Fruit fly (Drosophila melanogaster) Kc167 (cell line): ENCODE results near the gene CG46448.

Experiments
- Myc ChIP-seq: fragments of >200 bp; optimal IDR thresholded peaks from 2 replicates; lab custom pipeline; 2017; ENCODE audit warnings: missing external identifiers
- Sin3A ChIP-seq: fragments of >200 bp; optimal IDR thresholded peaks from 2 replicates; lab custom pipeline; 2018; ENCODE audit warnings: missing external identifiers
- h ChIP-seq: fragments of >200 bp; optimal IDR thresholded peaks from 3 replicates; lab custom pipeline; 2018; ENCODE audit warnings: missing external identifiers
- insv ChIP-seq: fragments of >200 bp; optimal IDR thresholded peaks from 3 replicates; lab custom pipeline; 2018; ENCODE audit warnings: missing external identifiers
- psq ChIP-seq: fragments of >200 bp; optimal IDR thresholded peaks from 2 replicates; lab custom pipeline; 2017; ENCODE audit warnings: missing external identifiers
- ttk ChIP-seq: sonication (Bioruptor generic); optimal IDR thresholded peaks from 2 replicates; lab custom pipeline; 2017; ENCODE audit warnings: missing external identifiers

The CG46448 gene

dm6 chr2L:2371406-2372111 lies 19.9 kb upstream of the CG46448 start, which contains the start of gene CG3597:
Gene CG3597 (minus strand): TSS chr2L:2371524.
- TF ChIP-seq Myc (lab: Kevin White, UChicago), result no peak
- TF ChIP-seq ttk (lab: Kevin White, UChicago), result no peak
- no peak for TF ChIP-seq insv
- no peak for TF ChIP-seq h (lab: Kevin White, UChicago)
- TF ChIP-seq psq, result no peak
- TF ChIP-seq Sin3A, result no peak

DNA sequence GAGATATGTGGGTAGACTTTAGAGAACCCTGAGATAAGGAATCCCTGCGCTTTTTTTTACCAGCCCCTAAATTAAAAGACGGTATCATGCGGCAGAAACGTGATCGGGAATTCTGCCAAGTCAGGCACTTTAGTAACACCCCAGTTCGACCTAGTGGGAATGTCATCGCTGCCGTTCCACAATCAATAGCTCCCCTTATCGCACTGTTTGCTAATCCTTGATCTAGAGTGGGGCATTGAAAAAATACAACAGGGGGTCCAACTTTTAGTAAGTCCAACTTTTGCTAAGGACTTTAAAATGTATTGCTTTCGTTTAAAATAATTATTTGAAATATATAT lies 19.4 kb upstream of the CG46448 start:
- no peak for TF ChIP-seq Sin3A
- TF ChIP-seq Myc (lab: Kevin White, UChicago), result no peak
- TF ChIP-seq insv, result no peak
- no peak for TF ChIP-seq ttk (lab: Kevin White, UChicago)
- no peak for TF ChIP-seq h (lab: Kevin White, UChicago)
- TF ChIP-seq psq, result no peak

dm6 chr2L:2373818-2374746 lies 17.4 kb upstream of the CG46448 start, which contains the start of the genes CG3609 and CG15390:
Gene CG3609 (minus strand): TSS chr2L:2374627.
Gene CG15390 (plus strand): TSS chr2L:2374713.
- TF ChIP-seq ttk (lab: Kevin White, UChicago) (no peak), Myc (lab: Kevin White, UChicago) (no peak), h (lab: Kevin White, UChicago) (no peak)

DNA sequence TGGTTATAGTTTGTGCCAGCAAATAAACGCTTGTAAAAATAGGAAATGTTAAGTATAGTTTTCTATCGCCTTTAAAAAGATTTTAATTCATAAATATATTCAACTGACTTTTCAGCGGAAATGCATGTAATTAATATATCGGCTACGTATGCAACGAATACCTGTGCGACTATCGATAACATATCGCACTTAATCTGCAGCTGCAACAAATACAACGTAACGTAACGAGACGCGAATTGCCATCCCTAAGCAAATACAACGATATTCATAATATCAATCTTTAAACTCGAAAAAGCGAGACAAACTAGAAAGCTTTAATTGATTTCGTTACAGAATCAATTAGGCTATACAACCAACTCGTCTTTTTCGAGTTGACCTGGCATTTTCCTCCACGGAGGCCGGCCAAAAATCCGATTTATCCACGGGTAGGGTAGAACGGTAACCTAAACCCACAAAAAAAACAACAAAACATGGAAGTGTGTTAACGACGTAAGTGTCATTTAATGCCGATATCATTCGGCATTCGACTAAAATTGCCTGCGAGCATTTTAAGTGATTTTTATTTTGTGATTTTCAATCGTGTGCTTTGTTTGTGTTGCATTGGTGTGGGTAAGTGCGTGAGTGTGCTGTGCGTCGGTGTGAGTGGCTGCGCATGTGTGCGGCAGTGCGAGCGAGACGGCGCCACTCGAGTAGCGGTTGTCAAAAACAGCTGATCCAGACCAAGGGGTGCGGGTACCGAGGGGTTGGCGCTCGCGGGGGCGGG lies 15.6 kb upstream of the CG46448 start, which contains the start of gene Atxn7:
Atxn7 (plus strand) TSS at position 187 of the 763 bp plus-strand sequence.
- TF ChIP-seq Myc (lab: Kevin White, UChicago) (no peak), psq (no peak), Sin3A (no peak), h (lab: Kevin White, UChicago) (no peak), insv (no peak), ttk (lab: Kevin White, UChicago) (no peak)

- TF ChIP-seq Myc (lab: Kevin White, UChicago), result no peak
- no peak for TF ChIP-seq h (lab: Kevin White, UChicago)
- no peak for TF ChIP-seq ttk (lab: Kevin White, UChicago)
These were observed 15.1 kb upstream of the CG46448 start for dm6 chr2L:2376418-2376702.

- TF ChIP-seq Sin3A (no peak), insv (no peak)
These were observed 10.7 kb upstream of the CG46448 start, which contains the start of gene Eogt for dm6 chr2L:2380805-2381204. Gene Eogt (plus strand): TSS chr2L:2381097.

DNA sequence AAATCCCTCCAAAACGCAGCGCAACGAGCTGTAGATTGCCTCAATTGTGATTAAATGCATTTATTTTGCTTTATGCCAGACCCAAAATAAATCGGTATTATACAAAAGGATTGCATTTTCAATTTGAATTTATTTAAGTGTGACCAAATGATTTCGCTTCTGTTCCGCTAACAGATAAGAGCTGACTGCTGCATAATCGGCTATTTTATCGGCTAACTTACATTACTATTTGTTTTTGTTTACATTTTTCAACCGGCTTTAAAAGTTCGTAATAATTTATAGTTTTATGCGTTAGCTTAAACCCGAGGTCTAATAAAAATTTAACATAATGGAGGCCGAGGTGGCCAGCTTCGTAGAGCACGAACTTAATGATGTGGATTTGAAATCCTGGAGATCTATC lies 8.5 kb upstream of the CG46448 start, which contains the start of gene PIG-Wa:
PIG-Wa (plus strand) TSS at position 232 of the 400 bp plus-strand sequence.
- TF ChIP-seq Sin3A (no peak), psq (no peak), ttk (lab: Kevin White, UChicago) (no peak), h (lab: Kevin White, UChicago) (no peak), Myc (lab: Kevin White, UChicago) (no peak), insv (no peak)

- TF ChIP-seq h (lab: Kevin White, UChicago) (no peak), psq (no peak), Myc (lab: Kevin White, UChicago) (no peak), Sin3A (no peak), ttk (lab: Kevin White, UChicago) (no peak), insv (no peak)
These were observed 5.8 kb upstream of the CG46448 start, which contains the start of gene CG3557 for dm6 chr2L:2385692-2386091. Gene CG3557 (minus strand): TSS chr2L:2385792.

DNA sequence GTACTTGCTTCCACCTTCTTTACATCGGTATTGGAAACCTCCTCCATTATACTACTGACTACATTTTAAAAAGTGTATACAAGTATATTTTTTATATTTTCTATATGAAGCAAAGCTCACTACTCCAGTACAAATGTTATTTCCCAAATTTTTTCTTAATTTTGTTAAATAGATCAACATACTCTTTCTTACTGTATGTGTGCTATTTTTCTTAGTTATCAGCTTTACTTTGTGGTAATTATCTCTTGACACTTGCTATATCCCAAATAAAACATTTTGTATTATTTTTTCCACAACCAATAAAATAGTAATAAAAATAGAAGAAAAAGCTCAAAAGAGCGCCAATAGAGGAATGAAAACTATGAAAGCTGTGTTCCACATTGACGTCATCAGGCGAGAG lies 871 bp upstream of the CG46448 start, which contains the start of gene CG43750:
CG43750 (minus strand) TSS at position 101 of the 400 bp plus-strand sequence.
- no peak for TF ChIP-seq psq
- no peak for TF ChIP-seq ttk (lab: Kevin White, UChicago)
- no peak for TF ChIP-seq Myc (lab: Kevin White, UChicago)
- no peak for TF ChIP-seq h (lab: Kevin White, UChicago)
- TF ChIP-seq Sin3A, result no peak
- no peak for TF ChIP-seq insv

DNA sequence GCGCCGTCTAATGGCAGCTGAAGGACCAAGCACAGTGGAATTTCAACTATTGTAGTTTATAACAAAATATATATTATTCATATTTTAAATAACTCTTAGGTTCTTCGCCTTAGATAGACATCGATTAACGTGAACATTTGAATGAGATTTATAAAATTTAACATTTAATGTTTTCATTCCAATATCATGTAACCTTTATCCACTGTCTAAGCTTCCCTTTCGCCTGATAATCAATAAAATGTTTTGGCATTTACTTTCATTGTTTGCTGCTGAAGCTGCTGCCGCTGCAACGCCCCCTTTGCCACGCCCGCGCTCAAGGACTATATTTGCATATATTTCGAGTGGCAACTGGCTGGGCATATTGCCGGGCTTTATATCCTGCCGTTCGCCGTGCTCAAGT lies 3.4 kb downstream of the CG46448 start:
- TF ChIP-seq Myc (lab: Kevin White, UChicago) (no peak), h (lab: Kevin White, UChicago) (no peak), psq (no peak), Sin3A (no peak), insv (no peak), ttk (lab: Kevin White, UChicago) (no peak)

- no peak for TF ChIP-seq insv
- TF ChIP-seq psq, result no peak
- TF ChIP-seq h (lab: Kevin White, UChicago), result no peak
- TF ChIP-seq Sin3A, result no peak
- TF ChIP-seq ttk (lab: Kevin White, UChicago), result no peak
- no peak for TF ChIP-seq Myc (lab: Kevin White, UChicago)
These were observed 5.6 kb downstream of the CG46448 start for dm6 chr2L:2397080-2397479.

dm6 chr2L:2398459-2398858 lies 7.0 kb downstream of the CG46448 start:
- no peak for TF ChIP-seq Myc (lab: Kevin White, UChicago)
